Worm (Caenorhabditis elegans): ENCODE measurements around the gene C34H4.1.

ce11 chrIV:1602936-1603457 is 47.6 kb downstream of the C34H4.1 start:
- no peak for TF ChIP-seq blmp-1 (tag; optimal IDR thresholded peaks at IDR 0.05)
- no peak for TF ChIP-seq cnd-1 (tag; optimal IDR thresholded peaks at IDR 0.05)
- TF ChIP-seq pha-4 (tag; optimal IDR thresholded peaks at IDR 0.05): no peak
- TF ChIP-seq lsy-2 (tag; optimal IDR thresholded peaks at IDR 0.05): no peak
- TF ChIP-seq unc-39 (tag; optimal IDR thresholded peaks at IDR 0.05): no peak
- no peak for TF ChIP-seq ztf-11 (tag; optimal IDR thresholded peaks at IDR 0.05)
- no peak for TF ChIP-seq snpc-4 (tag; optimal IDR thresholded peaks at IDR 0.05)
- TF ChIP-seq bed-3 (GFP tag; optimal IDR thresholded peaks at IDR 0.05): no peak
- TF ChIP-seq nhr-28 (tag; optimal IDR thresholded peaks at IDR 0.05): no peak
- no peak for TF ChIP-seq sptf-1 (tag; optimal IDR thresholded peaks at IDR 0.05)
- no peak for TF ChIP-seq tbx-8 (GFP tag; optimal IDR thresholded peaks at IDR 0.05)
- TF ChIP-seq lin-13 (tag; optimal IDR thresholded peaks at IDR 0.05): no peak

Measured in whole organism, mixed stage, embryonic.